ENCODE assay signal across 2 fruit fly cellular contexts in the genomic region with DNA sequence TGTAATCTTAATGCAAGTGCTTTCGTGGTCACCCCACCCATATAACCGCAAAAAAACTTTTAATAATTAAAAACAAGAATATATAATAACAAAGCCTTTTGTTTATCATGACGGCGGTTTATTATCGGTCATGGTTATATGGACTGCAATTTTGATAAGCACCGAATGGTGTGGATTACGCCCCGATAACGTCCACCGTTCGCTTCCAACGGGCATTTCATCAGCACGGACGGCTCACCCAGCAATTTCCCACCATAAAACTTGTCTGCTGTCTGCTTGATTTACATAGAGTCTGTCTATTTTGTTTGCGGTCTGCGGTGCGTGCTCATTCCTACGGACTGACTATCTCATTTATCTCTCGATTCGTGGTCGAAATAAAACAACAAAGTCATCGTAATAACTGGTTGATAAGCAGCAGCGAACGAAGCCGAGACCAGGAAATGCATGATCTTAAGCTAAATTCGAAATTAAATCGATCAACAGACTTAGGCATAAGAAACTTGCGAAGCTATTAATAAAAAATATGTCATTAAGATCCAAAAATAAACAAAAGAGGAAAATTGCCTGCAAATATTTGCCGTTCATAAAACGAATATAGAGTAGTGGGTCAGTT.
A peak's percentile ranks its signal among the peaks of the same experiment; 100 is the strongest.
TF ChIP-seq lines count a peak whose summit lies in the region.

No protein-coding gene starts in this region.

TF ChIP-seq in whole organism, adult, 20 proteins besides CTCF, POLR2A, EP300 and RAD21 (continued from another document):
- TF ChIP-seq CG14711 (tag; optimal IDR thresholded peaks at IDR 0.05; lab: Kevin White, UChicago) (no peak), cnc (optimal IDR thresholded peaks at IDR 0.05; lab: Kevin White, UChicago) (no peak), CG7101 (tag; optimal IDR thresholded peaks at IDR 0.05; lab: Kevin White, UChicago) (peak; percentile 27)

TF ChIP-seq in whole organism, embryonic, 481 proteins besides CTCF, POLR2A, EP300 and RAD21 (continued from another document):
- TF ChIP-seq slp2 (GFP tag; optimal IDR thresholded peaks at IDR 0.05; lab: Kevin White, UChicago) (no peak), tll (GFP tag; optimal IDR thresholded peaks at IDR 0.05; lab: Kevin White, UChicago) (no peak), vfl (GFP tag; optimal IDR thresholded peaks at IDR 0.05; lab: Kevin White, UChicago) (no peak), gro (GFP tag; optimal IDR thresholded peaks at IDR 0.05; lab: Kevin White, UChicago) (peak; percentile 26), Hmr (GFP tag; optimal IDR thresholded peaks at IDR 0.05; lab: Kevin White, UChicago) (peak; percentile 26), vvl (GFP tag; IDR thresholded peaks at IDR 0.05; lab: Robert Waterston, UW) (peak; percentile 65), ERR (GFP tag; optimal IDR thresholded peaks at IDR 0.05; lab: Kevin White, UChicago) (no peak), CG8388 (GFP tag; optimal IDR thresholded peaks at IDR 0.05; lab: Kevin White, UChicago) (no peak), CG2678 (tag; optimal IDR thresholded peaks at IDR 0.05; lab: Kevin White, UChicago) (peak; percentile 51), CG13296 (GFP tag; optimal IDR thresholded peaks at IDR 0.05; lab: Kevin White, UChicago) (peak; percentile 59), da (GFP tag; optimal IDR thresholded peaks at IDR 0.05; lab: Kevin White, UChicago) (no peak), abd-A (tag; optimal IDR thresholded peaks at IDR 0.05; lab: Kevin White, UChicago) (peak; percentile 38), lab (GFP tag; optimal IDR thresholded peaks at IDR 0.05; lab: Kevin White, UChicago) (peak; percentile 14), CG17829 (tag; optimal IDR thresholded peaks at IDR 0.05; lab: Kevin White, UChicago) (no peak), cwo (GFP tag; optimal IDR thresholded peaks at IDR 0.05; lab: Kevin White, UChicago) (peak; percentile 71), CG4707 (GFP tag; optimal IDR thresholded peaks at IDR 0.05; lab: Kevin White, UChicago) (no peak), Fer1 (GFP tag; optimal IDR thresholded peaks at IDR 0.05; lab: Kevin White, UChicago) (peak; percentile 24), HmgD (GFP tag; optimal IDR thresholded peaks at IDR 0.05; lab: Kevin White, UChicago) (no peak), zfh2 (GFP tag; optimal IDR thresholded peaks at IDR 0.05; lab: Kevin White, UChicago) (no peak), org-1 (GFP tag; optimal IDR thresholded peaks at IDR 0.05; lab: Kevin White, UChicago) (no peak), BtbVII (GFP tag; optimal IDR thresholded peaks at IDR 0.05; lab: Kevin White, UChicago) (peak; percentile 15), CG13894 (tag; optimal IDR thresholded peaks at IDR 0.05; lab: Kevin White, UChicago) (peak; percentile 65), CG8765 (GFP tag; IDR thresholded peaks at IDR 0.05; lab: Robert Waterston, UW) (no peak), CG9797 (GFP tag; optimal IDR thresholded peaks at IDR 0.05; lab: Kevin White, UChicago) (no peak), MESR4 (GFP tag; optimal IDR thresholded peaks at IDR 0.05; lab: Kevin White, UChicago) (no peak), CG10543 (GFP tag; optimal IDR thresholded peaks at IDR 0.05; lab: Kevin White, UChicago) (peak; percentile 74), exex (tag; optimal IDR thresholded peaks at IDR 0.05; lab: Kevin White, UChicago) (peak; percentile 76), slbo (GFP tag; IDR thresholded peaks at IDR 0.05; lab: Robert Waterston, UW) (no peak), gt (GFP tag; IDR thresholded peaks at IDR 0.05; lab: Robert Waterston, UW) (no peak), Meics (GFP tag; optimal IDR thresholded peaks at IDR 0.05; lab: Kevin White, UChicago) (peak; percentile 12), ATbp (GFP tag; optimal IDR thresholded peaks at IDR 0.05; lab: Kevin White, UChicago) (no peak), CG6175 (GFP tag; IDR thresholded peaks at IDR 0.05; lab: Robert Waterston, UW) (no peak), tin (GFP tag; optimal IDR thresholded peaks at IDR 0.05; lab: Kevin White, UChicago) (no peak), oc (tag; optimal IDR thresholded peaks at IDR 0.05; lab: Kevin White, UChicago) (peak; percentile 17), CG3281 (GFP tag; optimal IDR thresholded peaks at IDR 0.05; lab: Kevin White, UChicago) (peak; percentile 13), CG7987 (GFP tag; optimal IDR thresholded peaks at IDR 0.05; lab: Kevin White, UChicago) (peak; percentile 21), ssp (GFP tag; IDR thresholded peaks at IDR 0.05; lab: Robert Waterston, UW) (no peak), cas (GFP tag; IDR thresholded peaks at IDR 0.05; lab: Robert Waterston, UW) (no peak), CG4617 (GFP tag; optimal IDR thresholded peaks at IDR 0.05; lab: Kevin White, UChicago; ENCODE audit: borderline replicate concordance) (no peak), CG8290 (GFP tag; optimal IDR thresholded peaks at IDR 0.05; lab: Kevin White, UChicago) (no peak), CG8290 (tag; optimal IDR thresholded peaks at IDR 0.05; lab: Kevin White, UChicago) (peak in 1 of 2 experiments; percentile 46), chinmo (GFP tag; IDR thresholded peaks at IDR 0.05; lab: Robert Waterston, UW; ENCODE audit: partially characterized antibody) (peak; percentile 91; the same call in 3 of the 4 replicates), CrebB (tag; optimal IDR thresholded peaks at IDR 0.05; lab: Kevin White, UChicago) (peak; percentile 6), CG3847 (GFP tag; IDR thresholded peaks at IDR 0.05; lab: Robert Waterston, UW) (no peak), CG8924 (tag; optimal IDR thresholded peaks at IDR 0.05; lab: Kevin White, UChicago) (peak; percentile 2), Mrtf (GFP tag; IDR thresholded peaks at IDR 0.05; lab: Robert Waterston, UW) (no peak), grn (GFP tag; optimal IDR thresholded peaks at IDR 0.05; lab: Kevin White, UChicago) (peak; percentile 38), chif (GFP tag; optimal IDR thresholded peaks at IDR 0.05; lab: Kevin White, UChicago) (no peak), CG10274 (GFP tag; optimal IDR thresholded peaks at IDR 0.05; lab: Kevin White, UChicago) (no peak), dmrt11E (tag; optimal IDR thresholded peaks at IDR 0.05; lab: Kevin White, UChicago) (no peak), Kr (GFP tag; optimal IDR thresholded peaks at IDR 0.05; lab: Kevin White, UChicago) (no peak), CG15601 (tag; optimal IDR thresholded peaks at IDR 0.05; lab: Kevin White, UChicago) (no peak), HmgZ (tag; optimal IDR thresholded peaks at IDR 0.05; lab: Kevin White, UChicago) (peak; percentile 2), CG12744 (GFP tag; optimal IDR thresholded peaks at IDR 0.05; lab: Kevin White, UChicago) (no peak), CG12769 (tag; optimal IDR thresholded peaks at IDR 0.05; lab: Kevin White, UChicago) (peak; percentile 83), CG1024 (GFP tag; IDR thresholded peaks at IDR 0.05; lab: Robert Waterston, UW) (no peak), sd (tag; optimal IDR thresholded peaks at IDR 0.05; lab: Kevin White, UChicago) (peak; percentile 69), ken (GFP tag; IDR thresholded peaks at IDR 0.05; lab: Robert Waterston, UW) (no peak), Sry-β (GFP tag; optimal IDR thresholded peaks at IDR 0.05; lab: Kevin White, UChicago) (no peak), CkIIα-i1 (GFP tag; IDR thresholded peaks at IDR 0.05; lab: Robert Waterston, UW) (no peak), D19A (tag; optimal IDR thresholded peaks at IDR 0.05; lab: Kevin White, UChicago) (peak; percentile 5), ci (GFP tag; IDR thresholded peaks at IDR 0.05; lab: Robert Waterston, UW) (no peak), mirr (GFP tag; optimal IDR thresholded peaks at IDR 0.05; lab: Kevin White, UChicago) (peak; percentile 65), CG6813 (GFP tag; optimal IDR thresholded peaks at IDR 0.05; lab: Kevin White, UChicago) (no peak), ranshi (GFP tag; IDR thresholded peaks at IDR 0.05; lab: Robert Waterston, UW) (no peak), CG2199 (GFP tag; IDR thresholded peaks at IDR 0.05; lab: Robert Waterston, UW) (0 out of 3 replicates have a peak, but pooled peaks have one; percentile 14), CG2889 (GFP tag; IDR thresholded peaks at IDR 0.05; lab: Robert Waterston, UW) (no peak), CG7357 (GFP tag; IDR thresholded peaks at IDR 0.05; lab: Robert Waterston, UW) (no peak), sens (GFP tag; lab: Kevin White, UChicago) (peak; percentile 75), CG18476 (GFP tag; optimal IDR thresholded peaks at IDR 0.05; lab: Kevin White, UChicago) (no peak), lbe (GFP tag; optimal IDR thresholded peaks at IDR 0.05; lab: Kevin White, UChicago) (peak; percentile 8), CG5180 (GFP tag; optimal IDR thresholded peaks at IDR 0.05; lab: Kevin White, UChicago) (no peak), CG9727 (GFP tag; optimal IDR thresholded peaks at IDR 0.05; lab: Kevin White, UChicago) (no peak), Atf6 (GFP tag; IDR thresholded peaks at IDR 0.05; lab: Robert Waterston, UW) (0 out of 2 replicates have a peak, but pooled peaks have one; percentile 22)
